Worm (Caenorhabditis elegans) whole organism, late embryonic: Measurements from ENCODE around the gene F13A7.7.

Experiments
- C08G9.2 ChIP-seq: sonication (generic microtip); optimal IDR thresholded peaks from 2 replicates; lab custom pipeline; 2016; ENCODE audit warnings: mild to moderate bottlenecking, missing genetic modification characterization, moderate library complexity, missing compliant biosample characterization
- C38D4.7 ChIP-seq: fragments of 200-800 bp; sonication (Bioruptor generic); optimal IDR thresholded peaks from 2 replicates; lab custom pipeline; 2018; ENCODE audit warnings: mild to moderate bottlenecking, missing genetic modification characterization, moderate library complexity, missing compliant biosample characterization
- F13H6.1 ChIP-seq: sonication (generic microtip); optimal IDR thresholded peaks from 2 replicates; lab custom pipeline; 2016; ENCODE audit warnings: missing genetic modification characterization, missing compliant biosample characterization
- K09A11.1 ChIP-seq: sonication (generic microtip); optimal IDR thresholded peaks from 2 replicates; lab custom pipeline; 2017; ENCODE audit warnings: antibody characterized with exemption, mild to moderate bottlenecking, missing genetic modification characterization, missing compliant biosample characterization; ENCODE audit not compliant: insufficient read depth
- T23F11.4 ChIP-seq: fragments of 200-800 bp; sonication (Bioruptor generic); optimal IDR thresholded peaks from 2 replicates; lab custom pipeline; 2018; ENCODE audit warnings: mild to moderate bottlenecking, missing genetic modification characterization, missing compliant biosample characterization
- Y22D7AL.16 ChIP-seq: sonication (generic microtip); optimal IDR thresholded peaks from 2 replicates; lab custom pipeline; 2016; ENCODE audit warnings: missing genetic modification characterization, missing compliant biosample characterization
- ahr-1 ChIP-seq: sonication (generic microtip); optimal IDR thresholded peaks from 2 replicates; lab custom pipeline; 2016; ENCODE audit warnings: missing genetic modification characterization, missing compliant biosample characterization
- ceh-18 ChIP-seq: sonication (generic microtip); optimal IDR thresholded peaks from 2 replicates; lab custom pipeline; 2016; ENCODE audit warnings: missing genetic modification characterization, missing compliant biosample characterization
- ceh-19 ChIP-seq: fragments of 200-800 bp; sonication (Bioruptor generic); optimal IDR thresholded peaks from 2 replicates; lab custom pipeline; 2018; ENCODE audit warnings: mild to moderate bottlenecking, missing genetic modification characterization, missing compliant biosample characterization
- ceh-22 ChIP-seq: sonication (generic microtip); optimal IDR thresholded peaks from 2 replicates; lab custom pipeline; 2017; ENCODE audit warnings: missing biosample characterization, missing genetic modification characterization
- ceh-24 ChIP-seq: sonication (generic microtip); optimal IDR thresholded peaks from 2 replicates; lab custom pipeline; 2016; ENCODE audit warnings: mild to moderate bottlenecking, missing genetic modification characterization, missing compliant biosample characterization
- ceh-30 ChIP-seq: fragments of 150-350 bp; optimal IDR thresholded peaks from 2 replicates; lab custom pipeline; 2014; ENCODE audit warnings: missing biosample characterization, missing genetic modification characterization
- ceh-34 ChIP-seq: sonication (generic microtip); optimal IDR thresholded peaks from 2 replicates; lab custom pipeline; 2016; ENCODE audit warnings: mild to moderate bottlenecking, missing genetic modification characterization, missing compliant biosample characterization
- ceh-45 ChIP-seq: fragments of 200-800 bp; sonication (Bioruptor generic); IDR thresholded peaks from 2 replicates; pipeline ENCODE4 v1.3.6; 2022; ENCODE audit warnings: missing genetic modification reagents, missing genetic modification characterization, missing compliant biosample characterization
- ceh-48 ChIP-seq: sonication (generic microtip); optimal IDR thresholded peaks from 2 replicates; lab custom pipeline; 2016; ENCODE audit warnings: missing genetic modification characterization, inconsistent platforms, missing compliant biosample characterization
- ceh-6 ChIP-seq: fragments of 200-800 bp; sonication (Bioruptor generic); optimal IDR thresholded peaks from 2 replicates; lab custom pipeline; 2018; ENCODE audit warnings: mild to moderate bottlenecking, missing genetic modification characterization, missing compliant biosample characterization
- ceh-9 ChIP-seq: sonication (generic microtip); optimal IDR thresholded peaks from 2 replicates; lab custom pipeline; 2016; ENCODE audit warnings: mild to moderate bottlenecking, missing genetic modification characterization, inconsistent platforms, missing compliant biosample characterization
- che-1 ChIP-seq: sonication (generic microtip); optimal IDR thresholded peaks from 2 replicates; lab custom pipeline; 2016; ENCODE audit warnings: mild to moderate bottlenecking, missing genetic modification characterization, missing compliant biosample characterization
- dmd-4 ChIP-seq: sonication (generic microtip); optimal IDR thresholded peaks from 2 replicates; lab custom pipeline; 2016; ENCODE audit warnings: borderline replicate concordance, missing genetic modification characterization, missing compliant biosample characterization
- dve-1 ChIP-seq: sonication (generic microtip); optimal IDR thresholded peaks from 2 replicates; lab custom pipeline; 2017; ENCODE audit warnings: antibody characterized with exemption, mild to moderate bottlenecking, missing genetic modification characterization, missing compliant biosample characterization
- elt-2 ChIP-seq: sonication (generic microtip); optimal IDR thresholded peaks from 2 replicates; lab custom pipeline; 2016; ENCODE audit warnings: missing genetic modification reagents, missing genetic modification characterization, missing compliant biosample characterization
- elt-4 ChIP-seq: sonication (generic microtip); optimal IDR thresholded peaks from 2 replicates; lab custom pipeline; 2016; ENCODE audit warnings: missing genetic modification characterization, missing compliant biosample characterization
- eyg-1 ChIP-seq: sonication (generic microtip); optimal IDR thresholded peaks from 2 replicates; lab custom pipeline; 2016; ENCODE audit warnings: missing genotype, missing genetic modification characterization, missing compliant biosample characterization
- fax-1 ChIP-seq: sonication (generic microtip); optimal IDR thresholded peaks from 2 replicates; lab custom pipeline; 2016; ENCODE audit warnings: missing genotype, missing genetic modification characterization, missing compliant biosample characterization
- fkh-10 ChIP-seq: fragments of 150-350 bp; optimal IDR thresholded peaks from 2 replicates; lab custom pipeline; 2014; ENCODE audit warnings: missing biosample characterization, missing genetic modification reagents, missing genetic modification characterization
- fkh-6 ChIP-seq: sonication (generic microtip); optimal IDR thresholded peaks from 2 replicates; lab custom pipeline; 2016; ENCODE audit warnings: missing genetic modification characterization, missing compliant biosample characterization
- gmeb-2 ChIP-seq: sonication (generic microtip); optimal IDR thresholded peaks from 2 replicates; lab custom pipeline; 2016; ENCODE audit warnings: missing genetic modification characterization, inconsistent platforms, missing compliant biosample characterization
- hlh-13 ChIP-seq: fragments of 200-800 bp; sonication (Bioruptor generic); optimal IDR thresholded peaks from 2 replicates; lab custom pipeline; 2018; ENCODE audit warnings: mild to moderate bottlenecking, missing genetic modification characterization, missing compliant biosample characterization
- hlh-30 ChIP-seq: sonication (generic microtip); optimal IDR thresholded peaks from 2 replicates; lab custom pipeline; 2017; ENCODE audit warnings: antibody characterized with exemption, missing genetic modification characterization, missing compliant biosample characterization; ENCODE audit not compliant: insufficient read depth
- hlh-6 ChIP-seq: sonication (generic microtip); optimal IDR thresholded peaks from 2 replicates; lab custom pipeline; 2016; ENCODE audit warnings: missing genotype, missing genetic modification characterization, missing compliant biosample characterization
- hlh-8 ChIP-seq: sonication (generic microtip); optimal IDR thresholded peaks from 2 replicates; lab custom pipeline; 2016; ENCODE audit warnings: missing genotype, missing genetic modification characterization, missing compliant biosample characterization
- lim-6 ChIP-seq: sonication (generic microtip); optimal IDR thresholded peaks from 2 replicates; lab custom pipeline; 2016; ENCODE audit warnings: missing genetic modification characterization, missing compliant biosample characterization
- lin-11 ChIP-seq: fragments of 200-800 bp; sonication (Bioruptor generic); optimal IDR thresholded peaks from 2 replicates; lab custom pipeline; 2018; ENCODE audit warnings: mild to moderate bottlenecking, missing genetic modification characterization, missing compliant biosample characterization
- mec-3 ChIP-seq: sonication (generic microtip); optimal IDR thresholded peaks from 2 replicates; lab custom pipeline; 2016; ENCODE audit warnings: borderline replicate concordance, missing genetic modification characterization, missing compliant biosample characterization
- nfya-1 ChIP-seq: sonication (generic microtip); optimal IDR thresholded peaks from 2 replicates; lab custom pipeline; 2017; ENCODE audit warnings: missing genetic modification characterization, mild to moderate bottlenecking, missing compliant biosample characterization, antibody characterized with exemption, moderate library complexity
- nhr-11 ChIP-seq: fragments of 150-350 bp; optimal IDR thresholded peaks from 2 replicates; lab custom pipeline; 2014; ENCODE audit warnings: missing biosample characterization, missing genetic modification characterization
- odd-2 ChIP-seq: sonication (generic microtip); optimal IDR thresholded peaks from 2 replicates; lab custom pipeline; 2017; ENCODE audit warnings: antibody characterized with exemption, mild to moderate bottlenecking, missing genetic modification characterization, missing compliant biosample characterization
- pag-3 ChIP-seq: sonication (generic microtip); optimal IDR thresholded peaks from 2 replicates; lab custom pipeline; 2016; ENCODE audit warnings: missing compliant biosample characterization, missing genetic modification characterization, borderline replicate concordance
- pat-9 ChIP-seq: fragments of 200-800 bp; sonication (Bioruptor generic); optimal IDR thresholded peaks from 2 replicates; lab custom pipeline; 2018; ENCODE audit warnings: mild to moderate bottlenecking, missing genetic modification characterization, moderate library complexity, missing compliant biosample characterization
- pax-1 ChIP-seq: fragments of 150-350 bp; optimal IDR thresholded peaks from 2 replicates; lab custom pipeline; 2014; ENCODE audit warnings: missing biosample characterization, missing genetic modification characterization
- pha-2 ChIP-seq: sonication (generic microtip); optimal IDR thresholded peaks from 2 replicates; lab custom pipeline; 2017; ENCODE audit warnings: mild to moderate bottlenecking, missing genetic modification characterization, missing compliant biosample characterization
- pha-4 ChIP-seq: fragments of 150-350 bp; optimal IDR thresholded peaks from 2 replicates; lab custom pipeline; 2018; ENCODE audit warnings: missing biosample characterization, missing genetic modification reagents, missing genetic modification characterization
- pqm-1 ChIP-seq: sonication (generic microtip); optimal IDR thresholded peaks from 2 replicates; lab custom pipeline; 2016; ENCODE audit warnings: missing genetic modification characterization, missing compliant biosample characterization
- pros-1 ChIP-seq: fragments of 150-350 bp; optimal IDR thresholded peaks from 2 replicates; lab custom pipeline; 2014; ENCODE audit warnings: missing biosample characterization, missing genetic modification reagents, missing genetic modification characterization
- sdc-2 ChIP-seq: sonication (generic microtip); optimal IDR thresholded peaks from 2 replicates; lab custom pipeline; 2016; ENCODE audit warnings: missing genotype, missing genetic modification characterization, missing compliant biosample characterization
- ttx-3 ChIP-seq: sonication (generic microtip); optimal IDR thresholded peaks from 2 replicates; lab custom pipeline; 2016; ENCODE audit warnings: missing genetic modification reagents, missing genetic modification characterization, missing compliant biosample characterization
- unc-42 ChIP-seq: sonication (generic microtip); optimal IDR thresholded peaks from 2 replicates; lab custom pipeline; 2016; ENCODE audit warnings: missing genotype, missing genetic modification characterization, missing compliant biosample characterization
- unc-86 ChIP-seq: sonication (generic microtip); optimal IDR thresholded peaks from 2 replicates; lab custom pipeline; 2016; ENCODE audit warnings: missing genetic modification characterization, missing compliant biosample characterization
- zip-5 ChIP-seq: sonication (generic microtip); optimal IDR thresholded peaks from 2 replicates; lab custom pipeline; 2016; ENCODE audit warnings: missing genetic modification characterization, missing compliant biosample characterization
- ztf-16 ChIP-seq: sonication (generic microtip); optimal IDR thresholded peaks from 2 replicates; lab custom pipeline; 2017; ENCODE audit warnings: missing genetic modification characterization, missing compliant biosample characterization

The F13A7.7 gene

DNA sequence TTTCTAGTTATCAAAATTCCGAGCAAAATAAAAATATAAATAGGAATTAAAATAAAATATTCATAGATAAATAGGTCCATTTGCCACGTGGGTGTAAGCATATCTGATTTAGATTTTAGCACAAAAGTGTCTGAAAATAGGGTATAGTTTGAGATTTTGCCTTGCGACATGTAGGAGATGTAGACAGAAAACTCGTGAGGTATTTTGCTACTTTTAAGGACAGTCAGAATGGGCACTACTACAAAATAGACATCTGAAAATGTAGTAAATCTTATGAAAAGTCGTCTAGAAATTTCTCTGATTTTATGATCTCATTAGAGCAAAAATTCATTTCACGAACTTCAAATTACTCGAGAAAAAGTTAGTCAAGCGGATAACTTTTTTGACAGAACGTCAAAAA is 9.0 kb downstream of the F13A7.7 start, which contains the start of gene srv-34:
Gene srv-34 (minus strand): TSS at position 101 of the 400 bp plus-strand sequence.
- TF ChIP-seq ceh-22 (tag; lab: Kevin White, UChicago) (no peak), zip-5 (tag; lab: Kevin White, UChicago) (no peak), F13H6.1 (no peak), odd-2 (tag; lab: Kevin White, UChicago) (no peak), ttx-3 (tag; lab: Kevin White, UChicago) (no peak), hlh-13 (GFP tag; lab: Kevin White, UChicago) (no peak), che-1 (no peak), ceh-18 (no peak), lim-6 (tag; lab: Kevin White, UChicago) (no peak), fkh-10 (no peak), elt-2 (tag; lab: Kevin White, UChicago) (no peak), lin-11 (tag; lab: Kevin White, UChicago) (no peak), mec-3 (tag; lab: Kevin White, UChicago) (no peak), elt-4 (no peak), ahr-1 (no peak), nfya-1 (tag; lab: Kevin White, UChicago) (no peak)
- TF ChIP-seq, all 69 proteins: peak for 0

DNA sequence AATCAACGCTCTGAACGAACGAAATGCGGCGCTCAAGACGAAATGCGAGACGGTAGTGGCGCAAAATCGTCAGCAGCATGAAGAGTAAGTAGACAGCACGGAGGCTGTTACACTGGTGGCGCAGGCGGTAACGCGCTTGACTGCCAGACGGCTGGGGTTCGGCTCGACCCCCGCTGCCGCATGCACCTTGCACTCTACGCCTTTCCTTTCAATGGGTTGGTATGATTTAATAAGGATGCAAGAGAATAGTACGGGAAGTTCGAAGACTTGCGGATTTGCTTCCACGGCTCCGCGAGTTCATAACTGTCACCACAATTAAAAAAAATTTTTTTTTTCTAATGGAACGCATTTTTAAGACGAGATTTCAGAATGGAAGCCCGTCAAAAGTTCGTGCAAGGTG is 13.6 kb downstream of the F13A7.7 start:
- TF ChIP-seq ceh-48 (tag; lab: Kevin White, UChicago) (no peak), pha-4 (tag; lab: Kevin White, UChicago) (no peak), pros-1 (peak; percentile 72), sdc-2 (tag; lab: Kevin White, UChicago) (peak; percentile 58), ceh-45 (GFP tag; lab: Robert Waterston, UW) (peak; percentile 54; the same call in 1 of the 2 replicates), fkh-10 (no peak), pax-1 (tag; lab: Kevin White, UChicago) (no peak), pha-2 (tag; lab: Kevin White, UChicago) (peak; percentile 78), odd-2 (tag; lab: Kevin White, UChicago) (no peak), ceh-18 (peak; percentile 71), unc-86 (tag; lab: Kevin White, UChicago) (peak; percentile 45), ceh-9 (tag; lab: Kevin White, UChicago) (peak; percentile 12), unc-42 (tag; lab: Kevin White, UChicago) (peak; percentile 41), lim-6 (tag; lab: Kevin White, UChicago) (no peak), eyg-1 (peak; percentile 59), T23F11.4 (GFP tag; lab: Kevin White, UChicago) (no peak), hlh-8 (tag; lab: Kevin White, UChicago) (peak; percentile 44), pqm-1 (tag; lab: Kevin White, UChicago) (peak; percentile 45), nhr-11 (tag; lab: Kevin White, UChicago) (no peak), ahr-1 (no peak), dve-1 (tag; lab: Kevin White, UChicago) (peak; percentile 48), ceh-24 (tag; lab: Kevin White, UChicago) (no peak), nfya-1 (tag; lab: Kevin White, UChicago) (peak; percentile 25), gmeb-2 (tag; lab: Kevin White, UChicago) (peak; percentile 69), ceh-19 (peak; percentile 73), Y22D7AL.16 (tag; lab: Kevin White, UChicago) (peak; percentile 52), ceh-34 (peak; percentile 69), hlh-6 (tag; lab: Kevin White, UChicago) (peak; percentile 73), che-1 (peak; percentile 64), hlh-30 (peak; percentile 9), ceh-6 (GFP tag; lab: Kevin White, UChicago) (peak; percentile 71), hlh-13 (GFP tag; lab: Kevin White, UChicago) (peak; percentile 11), K09A11.1 (tag; lab: Kevin White, UChicago) (no peak), C08G9.2 (peak; percentile 58), pat-9 (tag; lab: Kevin White, UChicago) (peak; percentile 65), pag-3 (peak; percentile 21), ceh-30 (tag; lab: Kevin White, UChicago) (no peak), ztf-16 (tag; lab: Kevin White, UChicago) (peak; percentile 61), fax-1 (tag; lab: Kevin White, UChicago) (peak; percentile 60), C38D4.7 (peak; percentile 34), fkh-6 (peak; percentile 48), dmd-4 (no peak)
